Worm (Caenorhabditis elegans) whole organism, L2 larva: ENCODE results near the gene trcs-2.

Source experiments
- F13H6.1 ChIP-seq: sonication (generic microtip); optimal IDR thresholded peaks from 2 replicates; lab custom pipeline; 2016; ENCODE audit warnings: missing genetic modification characterization, missing compliant biosample characterization
- R02D3.7 ChIP-seq: fragments of 150-350 bp; optimal IDR thresholded peaks from 2 replicates; lab custom pipeline; 2014; ENCODE audit warnings: missing biosample characterization, missing genetic modification characterization
- ama-1 ChIP-seq: fragments of 150-350 bp; optimal IDR thresholded peaks from 2 replicates; lab custom pipeline; 2018; ENCODE audit warnings: inconsistent platforms
- blmp-1 ChIP-seq: sonication (generic microtip); optimal IDR thresholded peaks from 2 replicates; lab custom pipeline; 2017; ENCODE audit warnings: missing genetic modification characterization, mild to moderate bottlenecking, missing compliant biosample characterization, antibody characterized with exemption, moderate library complexity; ENCODE audit not compliant: insufficient read depth
- ceh-82 ChIP-seq: fragments of 150-350 bp; optimal IDR thresholded peaks from 2 replicates; lab custom pipeline; 2014; ENCODE audit warnings: missing biosample characterization, missing genetic modification characterization
- elt-1 ChIP-seq: fragments of 150-350 bp; optimal IDR thresholded peaks from 2 replicates; lab custom pipeline; 2014; ENCODE audit warnings: missing biosample characterization, missing genetic modification characterization
- mab-5 ChIP-seq: fragments of 150-350 bp; optimal IDR thresholded peaks from 2 replicates; lab custom pipeline; 2014; ENCODE audit warnings: missing biosample characterization, missing genetic modification characterization
- mdl-1 ChIP-seq, 2 experiments: fragments of 150-350 bp in 1 of 2; sonication (generic microtip) in 1 of 2; optimal IDR thresholded peaks; 2 replicates each; lab custom pipeline; 2017; ENCODE audit warnings: missing biosample characterization in 2 of 2, missing genetic modification characterization in 2 of 2
- sma-9 ChIP-seq, 2 experiments: fragments of 150-350 bp in 1 of 2; sonication (generic microtip) in 1 of 2; optimal IDR thresholded peaks; 2 replicates each; lab custom pipeline; 2014 to 2016; ENCODE audit warnings: missing genetic modification characterization in 2 of 2, mild to moderate bottlenecking in 1 of 2, missing biosample characterization in 1 of 2, missing compliant biosample characterization in 1 of 2, missing genetic modification reagents in 1 of 2, moderate library complexity in 1 of 2
- snpc-4 ChIP-seq: fragments of 150-350 bp; optimal IDR thresholded peaks from 2 replicates; lab custom pipeline; 2014; ENCODE audit warnings: missing biosample characterization, missing genetic modification characterization
- unc-55 ChIP-seq: fragments of 150-350 bp; sonication (generic microtip); optimal IDR thresholded peaks from 3 replicates; lab custom pipeline; 2014; ENCODE audit warnings: missing biosample characterization, missing genetic modification reagents, missing genetic modification characterization
- ztf-11 ChIP-seq: sonication (generic microtip); optimal IDR thresholded peaks from 2 replicates; lab custom pipeline; 2017; ENCODE audit warnings: missing biosample characterization, missing genetic modification characterization

DNA sequence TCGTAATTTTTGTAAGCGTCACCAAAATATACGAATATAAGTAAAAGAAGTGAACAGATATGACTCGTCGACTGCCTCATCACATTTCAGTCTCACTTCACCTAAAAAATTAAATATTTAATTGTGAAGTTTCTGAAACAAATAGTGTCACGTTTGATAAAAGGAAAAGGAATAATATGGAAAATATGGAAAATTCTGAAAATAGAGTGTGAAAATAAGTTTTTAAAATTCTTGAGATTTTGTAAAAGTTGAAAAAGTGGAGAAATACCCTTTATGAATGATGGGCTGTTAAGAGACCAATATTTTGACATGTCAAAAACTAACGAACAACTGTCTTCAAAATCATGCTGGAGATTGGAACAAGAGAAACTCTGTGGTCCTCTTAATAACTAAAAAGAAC, 4.4 kb downstream of the trcs-2 start, which contains the start of gene T01B7.9:
- no peak for TF ChIP-seq R02D3.7 (tag; lab: Kevin White, UChicago)
- TF ChIP-seq elt-1 (tag; lab: Kevin White, UChicago) = no peak
- TF ChIP-seq mab-5 (tag; lab: Kevin White, UChicago) = no peak
- TF ChIP-seq blmp-1 = no peak
- no peak for TF ChIP-seq unc-55 (GFP tag; lab: Kevin White, UChicago)
- TF ChIP-seq snpc-4 (tag; lab: Kevin White, UChicago) = no peak
- no peak for TF ChIP-seq ama-1 (lab: Kevin White, UChicago)
- TF ChIP-seq ceh-82 = no peak
- no peak for TF ChIP-seq mdl-1 (tag; optimal IDR thresholded peaks at IDR 0.05; lab: Kevin White, UChicago)
- no peak for TF ChIP-seq F13H6.1 (tag; lab: Kevin White, UChicago)
- TF ChIP-seq sma-9 (GFP tag; optimal IDR thresholded peaks at IDR 0.05; lab: Kevin White, UChicago) = no peak
- TF ChIP-seq sma-9 (tag; optimal IDR thresholded peaks at IDR 0.05; lab: Kevin White, UChicago) = no peak
- no peak for TF ChIP-seq ztf-11
